Worm (Caenorhabditis elegans) whole organism, L4/young adult: ENCODE data around the gene nlp-63.

ENCODE experiments used
- W03F9.2 ChIP-seq: fragments of 150-350 bp; optimal IDR thresholded peaks from 2 replicates; lab custom pipeline; 2014; ENCODE audit warnings: missing biosample characterization, missing genetic modification characterization
- dao-5 ChIP-seq: sonication (generic microtip); optimal IDR thresholded peaks from 2 replicates; lab custom pipeline; 2016; ENCODE audit warnings: missing genotype, missing genetic modification characterization, moderate library complexity, missing compliant biosample characterization
- him-1 ChIP-seq: sonication (generic microtip); optimal IDR thresholded peaks from 2 replicates; lab custom pipeline; 2016; ENCODE audit warnings: missing genotype, missing genetic modification reagents, missing genetic modification characterization, missing compliant biosample characterization

nlp-63 gene

ce11 chrII:10189369-10189768 is 34.2 kb downstream of the nlp-63 start, which contains the start of gene cdc-25.4:
cdc-25.4 (minus strand) TSS chrII:10189469.
- no peak for TF ChIP-seq him-1
- TF ChIP-seq dao-5 (tag; lab: Kevin White, UChicago) = no peak
- TF ChIP-seq W03F9.2 (tag; lab: Kevin White, UChicago) = no peak

ce11 chrII:10192207-10192606 is 37.0 kb downstream of the nlp-63 start, which contains the start of gene R05H5.7:
R05H5.7 (plus strand) TSS chrII:10192507.
- TF ChIP-seq W03F9.2 (tag; lab: Kevin White, UChicago) = no peak
- no peak for TF ChIP-seq dao-5 (tag; lab: Kevin White, UChicago)
- no peak for TF ChIP-seq him-1

ce11 chrII:10194605-10195004 is 39.4 kb downstream of the nlp-63 start, which contains the start of gene srb-6:
srb-6 (plus strand) TSS chrII:10194905.
- TF ChIP-seq dao-5 (tag; lab: Kevin White, UChicago) = no peak
- TF ChIP-seq him-1 = no peak
- no peak for TF ChIP-seq W03F9.2 (tag; lab: Kevin White, UChicago)

ce11 chrII:10197091-10197675 is 42.0 kb downstream of the nlp-63 start, which contains the start of gene R05H5.3:
R05H5.3 (plus strand) TSS chrII:10197625.
- peak; percentile 49 for TF ChIP-seq W03F9.2 (tag; lab: Kevin White, UChicago)
- no peak for TF ChIP-seq dao-5 (tag; lab: Kevin White, UChicago)
- peak; percentile 16 for TF ChIP-seq him-1

- no peak for TF ChIP-seq W03F9.2 (tag; lab: Kevin White, UChicago)
- no peak for TF ChIP-seq dao-5 (tag; lab: Kevin White, UChicago)
- no peak for TF ChIP-seq him-1
Measured at ce11 chrII:10198486-10198885, 43.3 kb downstream of the nlp-63 start.

ce11 chrII:10199906-10200305 is 44.7 kb downstream of the nlp-63 start, which contains the start of gene R05H5.4:
R05H5.4 (minus strand) TSS chrII:10200006.
- TF ChIP-seq him-1 (no peak), W03F9.2 (tag; lab: Kevin White, UChicago) (no peak), dao-5 (tag; lab: Kevin White, UChicago) (no peak)

ce11 chrII:10200759-10201158 is 45.6 kb downstream of the nlp-63 start, which contains the start of gene arv-1:
arv-1 (minus strand) TSS chrII:10200823.
- TF ChIP-seq him-1 (peak; percentile 34), W03F9.2 (tag; lab: Kevin White, UChicago) (peak; percentile 74), dao-5 (tag; lab: Kevin White, UChicago) (no peak)

- TF ChIP-seq W03F9.2 (tag; lab: Kevin White, UChicago) (no peak), dao-5 (tag; lab: Kevin White, UChicago) (no peak), him-1 (no peak)
Measured at ce11 chrII:10202275-10202674, 47.1 kb downstream of the nlp-63 start.

ce11 chrII:10203067-10203466 is 47.9 kb downstream of the nlp-63 start:
- TF ChIP-seq him-1 (no peak), dao-5 (tag; lab: Kevin White, UChicago) (no peak), W03F9.2 (tag; lab: Kevin White, UChicago) (no peak)

- no peak for TF ChIP-seq dao-5 (tag; lab: Kevin White, UChicago)
Measured at ce11 chrII:10203765-10204164, 48.6 kb downstream of the nlp-63 start.

- TF ChIP-seq W03F9.2 (tag; lab: Kevin White, UChicago) = no peak
- TF ChIP-seq dao-5 (tag; lab: Kevin White, UChicago) = no peak
- no peak for TF ChIP-seq him-1
Measured at ce11 chrII:10204428-10205049, 49.3 kb downstream of the nlp-63 start.
